Worm (Caenorhabditis elegans): ENCODE data around the gene rpb-6.

Gene rpb-6

ce11 chrII:10578843-10579430 lies at the start of gene rpb-6:
Gene rpb-6, plus strand, starts transcription at chrII:10579380.
- TF ChIP-seq cog-1 (tag; optimal IDR thresholded peaks at IDR 0.05) = no peak
- TF ChIP-seq flt-1 (GFP tag; IDR thresholded peaks at IDR 0.05) = no peak
- TF ChIP-seq ref-1 (GFP tag; conservative IDR thresholded peaks at IDR 0.05) = no peak
- no peak for TF ChIP-seq med-1 (GFP tag; optimal IDR thresholded peaks at IDR 0.05; ENCODE audit: insufficient read depth)
- no peak for TF ChIP-seq ztf-23 (GFP tag; IDR thresholded peaks at IDR 0.05)
- TF ChIP-seq klf-2 (GFP tag; conservative IDR thresholded peaks at IDR 0.05) = no peak
- no peak for TF ChIP-seq tab-1 (GFP tag; IDR thresholded peaks at IDR 0.05)
- no peak for TF ChIP-seq ztf-29 (GFP tag; IDR thresholded peaks at IDR 0.05)
- TF ChIP-seq T22C8.4 (GFP tag; IDR thresholded peaks at IDR 0.05) = no peak

- no peak for TF ChIP-seq tab-1 (GFP tag; IDR thresholded peaks at IDR 0.05)
- TF ChIP-seq med-1 (GFP tag; optimal IDR thresholded peaks at IDR 0.05; ENCODE audit: insufficient read depth) = no peak
- no peak for TF ChIP-seq flt-1 (GFP tag; IDR thresholded peaks at IDR 0.05)
- TF ChIP-seq ztf-23 (GFP tag; IDR thresholded peaks at IDR 0.05) = no peak
- no peak for TF ChIP-seq klf-2 (GFP tag; conservative IDR thresholded peaks at IDR 0.05)
Measured at ce11 chrII:10530907-10531306, 48.3 kb upstream of the rpb-6 start.

ce11 chrII:10531604-10532003 lies 47.6 kb upstream of the rpb-6 start:
- TF ChIP-seq tab-1 (GFP tag; IDR thresholded peaks at IDR 0.05) (no peak), ztf-23 (GFP tag; IDR thresholded peaks at IDR 0.05) (no peak), T22C8.4 (GFP tag; IDR thresholded peaks at IDR 0.05) (no peak), ref-1 (GFP tag; conservative IDR thresholded peaks at IDR 0.05) (no peak), med-1 (GFP tag; optimal IDR thresholded peaks at IDR 0.05; ENCODE audit: insufficient read depth) (no peak), klf-2 (GFP tag; conservative IDR thresholded peaks at IDR 0.05) (no peak), flt-1 (GFP tag; IDR thresholded peaks at IDR 0.05) (no peak), cog-1 (tag; optimal IDR thresholded peaks at IDR 0.05) (no peak), ztf-29 (GFP tag; IDR thresholded peaks at IDR 0.05) (no peak)

- TF ChIP-seq klf-2 (GFP tag; conservative IDR thresholded peaks at IDR 0.05) = no peak
- TF ChIP-seq cog-1 (tag; optimal IDR thresholded peaks at IDR 0.05) = no peak
- TF ChIP-seq med-1 (GFP tag; optimal IDR thresholded peaks at IDR 0.05; ENCODE audit: insufficient read depth) = no peak
- no peak for TF ChIP-seq T22C8.4 (GFP tag; IDR thresholded peaks at IDR 0.05)
- no peak for TF ChIP-seq ztf-29 (GFP tag; IDR thresholded peaks at IDR 0.05)
- TF ChIP-seq tab-1 (GFP tag; IDR thresholded peaks at IDR 0.05) = no peak
- TF ChIP-seq flt-1 (GFP tag; IDR thresholded peaks at IDR 0.05) = no peak
- no peak for TF ChIP-seq ztf-23 (GFP tag; IDR thresholded peaks at IDR 0.05)
- TF ChIP-seq ref-1 (GFP tag; conservative IDR thresholded peaks at IDR 0.05) = no peak
Measured at ce11 chrII:10533985-10534384, 45.2 kb upstream of the rpb-6 start.

ce11 chrII:10537571-10537970 lies 41.6 kb upstream of the rpb-6 start, which contains the start of gene R166.2:
Gene R166.2, minus strand, starts transcription at chrII:10537671.
- TF ChIP-seq tab-1 (GFP tag; IDR thresholded peaks at IDR 0.05) (no peak), med-1 (GFP tag; optimal IDR thresholded peaks at IDR 0.05; ENCODE audit: insufficient read depth) (no peak), ztf-29 (GFP tag; IDR thresholded peaks at IDR 0.05) (no peak), ztf-23 (GFP tag; IDR thresholded peaks at IDR 0.05) (no peak), klf-2 (GFP tag; conservative IDR thresholded peaks at IDR 0.05) (no peak), flt-1 (GFP tag; IDR thresholded peaks at IDR 0.05) (no peak), ref-1 (GFP tag; conservative IDR thresholded peaks at IDR 0.05) (no peak), T22C8.4 (GFP tag; IDR thresholded peaks at IDR 0.05) (no peak), cog-1 (tag; optimal IDR thresholded peaks at IDR 0.05) (no peak)

ce11 chrII:10537988-10538387 lies 41.2 kb upstream of the rpb-6 start:
- no peak for TF ChIP-seq ztf-29 (GFP tag; IDR thresholded peaks at IDR 0.05)
- no peak for TF ChIP-seq ref-1 (GFP tag; conservative IDR thresholded peaks at IDR 0.05)
- no peak for TF ChIP-seq ztf-23 (GFP tag; IDR thresholded peaks at IDR 0.05)
- peak; percentile 38 for TF ChIP-seq cog-1 (tag; optimal IDR thresholded peaks at IDR 0.05)

- TF ChIP-seq klf-2 (GFP tag; conservative IDR thresholded peaks at IDR 0.05) (no peak), ztf-23 (GFP tag; IDR thresholded peaks at IDR 0.05) (no peak), T22C8.4 (GFP tag; IDR thresholded peaks at IDR 0.05) (no peak), med-1 (GFP tag; optimal IDR thresholded peaks at IDR 0.05; ENCODE audit: insufficient read depth) (no peak), ref-1 (GFP tag; conservative IDR thresholded peaks at IDR 0.05) (no peak), cog-1 (tag; optimal IDR thresholded peaks at IDR 0.05) (no peak), ztf-29 (GFP tag; IDR thresholded peaks at IDR 0.05) (no peak), flt-1 (GFP tag; IDR thresholded peaks at IDR 0.05) (no peak), tab-1 (GFP tag; IDR thresholded peaks at IDR 0.05) (no peak)
Measured at ce11 chrII:10539232-10539631, 39.9 kb upstream of the rpb-6 start, which contains the start of gene R166.3. Gene R166.3, minus strand, starts transcription at chrII:10539332.

ce11 chrII:10541923-10542486 lies 37.2 kb upstream of the rpb-6 start, which contains the start of gene pro-1:
Gene pro-1, minus strand, starts transcription at chrII:10541996.
- TF ChIP-seq ztf-29 (GFP tag; IDR thresholded peaks at IDR 0.05) = no peak
- TF ChIP-seq cog-1 (tag; optimal IDR thresholded peaks at IDR 0.05) = peak; percentile 53
- no peak for TF ChIP-seq ref-1 (GFP tag; conservative IDR thresholded peaks at IDR 0.05)
- no peak for TF ChIP-seq ztf-23 (GFP tag; IDR thresholded peaks at IDR 0.05)
- TF ChIP-seq klf-2 (GFP tag; conservative IDR thresholded peaks at IDR 0.05) = no peak
- no peak for TF ChIP-seq T22C8.4 (GFP tag; IDR thresholded peaks at IDR 0.05)
- peak; percentile 59; the same call in 1 of the 2 replicates for TF ChIP-seq flt-1 (GFP tag; IDR thresholded peaks at IDR 0.05)

- no peak for TF ChIP-seq klf-2 (GFP tag; conservative IDR thresholded peaks at IDR 0.05)
- no peak for TF ChIP-seq flt-1 (GFP tag; IDR thresholded peaks at IDR 0.05)
- TF ChIP-seq tab-1 (GFP tag; IDR thresholded peaks at IDR 0.05) = no peak
- no peak for TF ChIP-seq ztf-23 (GFP tag; IDR thresholded peaks at IDR 0.05)
- TF ChIP-seq T22C8.4 (GFP tag; IDR thresholded peaks at IDR 0.05) = no peak
- no peak for TF ChIP-seq ref-1 (GFP tag; conservative IDR thresholded peaks at IDR 0.05)
- no peak for TF ChIP-seq ztf-29 (GFP tag; IDR thresholded peaks at IDR 0.05)
- no peak for TF ChIP-seq med-1 (GFP tag; optimal IDR thresholded peaks at IDR 0.05; ENCODE audit: insufficient read depth)
- TF ChIP-seq cog-1 (tag; optimal IDR thresholded peaks at IDR 0.05) = no peak
Measured at ce11 chrII:10542654-10543456, 36.3 kb upstream of the rpb-6 start.

Measured in whole organism, midembryonic.